Worm (Caenorhabditis elegans) whole organism, L3 larva: ENCODE data around the gene sru-4.
A peak's percentile ranks its signal among the peaks of the same experiment; 100 is the strongest.

Experiments used
- R02D3.7 ChIP-seq: fragments of 150-350 bp; optimal IDR thresholded peaks from 2 replicates; lab custom pipeline; 2014; ENCODE audit warnings: missing biosample characterization, missing genetic modification characterization
- aly-2 ChIP-seq: fragments of 150-350 bp; optimal IDR thresholded peaks from 2 replicates; lab custom pipeline; 2014; ENCODE audit warnings: missing biosample characterization, missing genetic modification characterization
- ama-1 ChIP-seq: fragments of 150-350 bp; optimal IDR thresholded peaks from 2 replicates; lab custom pipeline; 2018
- ceh-16 ChIP-seq: sonication (generic microtip); optimal IDR thresholded peaks from 2 replicates; lab custom pipeline; 2017; ENCODE audit warnings: missing biosample characterization, missing genetic modification characterization
- ceh-28 ChIP-seq: fragments of 150-350 bp; optimal IDR thresholded peaks from 2 replicates; lab custom pipeline; 2014; ENCODE audit warnings: missing biosample characterization, missing genetic modification reagents, missing genetic modification characterization
- ceh-9 ChIP-seq: sonication (generic microtip); optimal IDR thresholded peaks from 2 replicates; lab custom pipeline; 2018; ENCODE audit warnings: missing biosample characterization, missing genetic modification characterization
- daf-12 ChIP-seq: fragments of 150-350 bp; optimal IDR thresholded peaks from 2 replicates; lab custom pipeline; 2014; ENCODE audit warnings: missing biosample characterization, missing genetic modification reagents, missing genetic modification characterization
- egl-5 ChIP-seq: fragments of 150-350 bp; optimal IDR thresholded peaks from 2 replicates; lab custom pipeline; 2017; ENCODE audit warnings: missing biosample characterization, missing genetic modification reagents, missing genetic modification characterization, inconsistent platforms
- elt-1 ChIP-seq: fragments of 150-350 bp; optimal IDR thresholded peaks from 2 replicates; lab custom pipeline; 2014; ENCODE audit warnings: missing biosample characterization, missing genetic modification characterization
- elt-2 ChIP-seq: sonication (generic microtip); optimal IDR thresholded peaks from 2 replicates; lab custom pipeline; 2016; ENCODE audit warnings: missing genetic modification reagents, mild to moderate bottlenecking, missing genetic modification characterization, missing compliant biosample characterization
- eor-1 ChIP-seq, 2 experiments: fragments of 150-350 bp; optimal IDR thresholded peaks; 2 replicates each; lab custom pipeline; 2014 to 2018; ENCODE audit warnings: missing biosample characterization in 2 of 2, missing genetic modification characterization in 2 of 2
- fkh-2 ChIP-seq: fragments of 150-350 bp; optimal IDR thresholded peaks from 2 replicates; lab custom pipeline; 2014; ENCODE audit warnings: missing biosample characterization, missing genetic modification reagents, missing genetic modification characterization
- fos-1 ChIP-seq: fragments of 150-350 bp; optimal IDR thresholded peaks from 2 replicates; lab custom pipeline; 2014; ENCODE audit warnings: missing biosample characterization, missing genetic modification characterization
- hmg-11 ChIP-seq: sonication (generic microtip); optimal IDR thresholded peaks from 2 replicates; lab custom pipeline; 2016; ENCODE audit warnings: missing genetic modification characterization, missing compliant biosample characterization
- jun-1 ChIP-seq: fragments of 150-350 bp; optimal IDR thresholded peaks from 2 replicates; lab custom pipeline; 2014; ENCODE audit warnings: missing biosample characterization, missing genetic modification reagents, missing genetic modification characterization
- lin-15B ChIP-seq: fragments of 150-350 bp; optimal IDR thresholded peaks from 2 replicates; lab custom pipeline; 2014; ENCODE audit warnings: missing biosample characterization, missing genetic modification characterization
- lin-39 ChIP-seq: fragments of 150-350 bp; optimal IDR thresholded peaks from 2 replicates; lab custom pipeline; 2018; ENCODE audit warnings: missing biosample characterization, missing genetic modification reagents, missing genetic modification characterization
- lsy-12 ChIP-seq: sonication (generic microtip); optimal IDR thresholded peaks from 2 replicates; lab custom pipeline; 2016; ENCODE audit warnings: mild to moderate bottlenecking, missing genetic modification characterization, missing compliant biosample characterization
- mdl-1 ChIP-seq: fragments of 150-350 bp; optimal IDR thresholded peaks from 2 replicates; lab custom pipeline; 2014; ENCODE audit warnings: missing biosample characterization, missing genetic modification characterization
- mml-1 ChIP-seq: fragments of 150-350 bp; sonication (generic microtip); optimal IDR thresholded peaks from 3 replicates; lab custom pipeline; 2014; ENCODE audit warnings: missing biosample characterization, missing genetic modification characterization
- nfya-1 ChIP-seq: sonication (generic microtip); optimal IDR thresholded peaks from 2 replicates; lab custom pipeline; 2017; ENCODE audit warnings: missing genetic modification characterization, mild to moderate bottlenecking, missing compliant biosample characterization, antibody characterized with exemption, moderate library complexity; ENCODE audit not compliant: insufficient read depth
- nhr-11 ChIP-seq: fragments of 150-350 bp; optimal IDR thresholded peaks from 2 replicates; lab custom pipeline; 2014; ENCODE audit warnings: missing biosample characterization, missing genetic modification characterization
- nhr-23 ChIP-seq: fragments of 150-350 bp; optimal IDR thresholded peaks from 2 replicates; lab custom pipeline; 2014; ENCODE audit warnings: missing biosample characterization, missing genetic modification reagents, missing genetic modification characterization
- nhr-237 ChIP-seq: fragments of 150-350 bp; optimal IDR thresholded peaks from 2 replicates; lab custom pipeline; 2014; ENCODE audit warnings: missing biosample characterization, missing genetic modification characterization
- nhr-25 ChIP-seq: sonication (generic microtip); optimal IDR thresholded peaks from 2 replicates; lab custom pipeline; 2017; ENCODE audit warnings: missing biosample characterization, missing genetic modification characterization
- nhr-28 ChIP-seq: fragments of 150-350 bp; optimal IDR thresholded peaks from 2 replicates; lab custom pipeline; 2014; ENCODE audit warnings: missing biosample characterization, missing genetic modification characterization
- nhr-43 ChIP-seq: sonication (generic microtip); optimal IDR thresholded peaks from 2 replicates; lab custom pipeline; 2016; ENCODE audit warnings: mild to moderate bottlenecking, missing genetic modification characterization, missing compliant biosample characterization; ENCODE audit not compliant: poor library complexity, severe bottlenecking
- nhr-67 ChIP-seq: fragments of 150-350 bp; optimal IDR thresholded peaks from 2 replicates; lab custom pipeline; 2014; ENCODE audit warnings: missing biosample characterization, missing genetic modification characterization
- nhr-76 ChIP-seq: fragments of 150-350 bp; sonication (generic microtip); optimal IDR thresholded peaks from 5 replicates; lab custom pipeline; 2014; ENCODE audit warnings: missing biosample characterization, missing genetic modification characterization
- pqm-1 ChIP-seq: fragments of 150-350 bp; optimal IDR thresholded peaks from 2 replicates; lab custom pipeline; 2017; ENCODE audit warnings: missing biosample characterization, missing genetic modification characterization, inconsistent platforms
- skn-1 ChIP-seq: fragments of 150-350 bp; optimal IDR thresholded peaks from 2 replicates; lab custom pipeline; 2014; ENCODE audit warnings: missing biosample characterization, missing genetic modification characterization
- snpc-4 ChIP-seq: fragments of 150-350 bp; optimal IDR thresholded peaks from 2 replicates; lab custom pipeline; 2014; ENCODE audit warnings: missing biosample characterization, missing genetic modification characterization
- tbx-2 ChIP-seq: sonication (generic microtip); optimal IDR thresholded peaks from 2 replicates; lab custom pipeline; 2016; ENCODE audit warnings: mild to moderate bottlenecking, missing genetic modification characterization, missing compliant biosample characterization
- zag-1 ChIP-seq: fragments of 150-350 bp; optimal IDR thresholded peaks from 2 replicates; lab custom pipeline; 2014; ENCODE audit warnings: missing biosample characterization, missing genetic modification characterization
- ztf-11 ChIP-seq: fragments of 150-350 bp; optimal IDR thresholded peaks from 2 replicates; lab custom pipeline; 2014; ENCODE audit warnings: missing biosample characterization, missing genetic modification characterization
- ztf-4 ChIP-seq: fragments of 150-350 bp; optimal IDR thresholded peaks from 2 replicates; lab custom pipeline; 2014; ENCODE audit warnings: missing biosample characterization, missing genetic modification characterization

The sru-4 gene

DNA sequence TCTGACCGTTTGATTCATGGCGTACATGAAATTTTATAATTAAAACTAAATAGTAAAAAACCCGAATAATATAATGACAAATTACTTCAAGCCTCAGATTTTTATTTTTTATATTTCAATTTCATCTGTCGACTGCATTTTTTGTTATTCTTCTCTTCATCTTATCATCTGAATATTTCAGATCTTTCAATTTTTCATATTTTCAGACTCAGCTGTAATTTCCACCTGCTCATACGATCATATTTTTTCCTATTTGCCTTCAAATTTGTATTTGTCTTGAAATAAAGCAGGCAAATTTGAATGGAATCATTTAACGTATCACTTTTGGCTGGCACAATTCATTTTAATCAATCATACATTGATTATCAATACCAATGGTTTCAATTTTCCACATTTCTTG lies at the start of gene sru-4:
TSS of gene sru-4 (plus strand) at position 301 of the 400 bp plus-strand sequence.
- no peak for TF ChIP-seq eor-1 (tag; optimal IDR thresholded peaks at IDR 0.05; lab: Kevin White, UChicago)
- TF ChIP-seq, all 47 proteins: peak for 0

DNA sequence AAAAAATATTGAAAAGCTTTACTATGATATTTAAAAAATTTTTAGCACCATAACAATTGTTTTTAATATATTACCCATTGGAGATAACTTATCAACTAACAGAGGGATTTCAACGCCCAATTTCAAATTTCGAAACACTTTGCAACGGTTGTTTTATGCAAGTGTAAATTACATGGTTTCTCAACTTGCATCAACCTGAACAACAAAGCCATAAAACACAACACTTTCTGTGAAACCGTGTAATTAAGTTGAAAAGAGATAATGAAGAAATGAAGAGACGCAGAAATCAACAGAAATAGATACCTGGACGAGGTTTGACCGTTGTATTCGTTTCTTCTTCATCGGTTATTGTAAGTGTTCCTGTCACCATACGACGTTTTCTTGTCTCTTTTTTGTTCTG lies 47.8 kb upstream of the sru-4 start, which contains the start of gene cpin-1:
TSS of gene cpin-1 (plus strand) at position 301 of the 400 bp plus-strand sequence.
- TF ChIP-seq ceh-16 (tag; lab: Kevin White, UChicago), result no peak
- no peak for TF ChIP-seq nhr-23 (tag; lab: Kevin White, UChicago)
- peak; percentile 3 for TF ChIP-seq nhr-25 (tag; lab: Kevin White, UChicago)

DNA sequence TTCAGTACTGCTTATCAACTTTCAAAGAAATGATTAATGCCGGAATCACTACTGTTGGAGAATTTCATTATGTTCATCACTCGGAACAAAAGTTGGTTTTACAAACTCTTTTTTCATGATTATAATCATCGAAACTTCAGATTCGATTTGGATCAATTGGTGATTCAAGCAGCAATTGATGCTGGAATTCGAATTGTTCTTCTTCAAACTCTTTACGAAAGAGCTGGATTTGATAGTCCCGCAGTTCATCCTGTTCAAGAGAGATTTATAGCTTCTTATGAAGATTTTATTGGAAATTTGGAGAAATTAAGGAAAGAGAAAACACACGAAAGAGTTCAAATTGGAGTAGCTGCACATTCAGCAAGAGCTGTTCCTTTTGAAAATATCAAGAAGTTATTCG lies 46.4 kb upstream of the sru-4 start:
- no peak for TF ChIP-seq zag-1 (tag; lab: Kevin White, UChicago)
- no peak for TF ChIP-seq fkh-2 (tag; lab: Kevin White, UChicago)
- no peak for TF ChIP-seq snpc-4 (tag; lab: Kevin White, UChicago)
- TF ChIP-seq daf-12 (tag; lab: Kevin White, UChicago), result no peak
- no peak for TF ChIP-seq ztf-4
- no peak for TF ChIP-seq ama-1 (lab: Kevin White, UChicago)
- TF ChIP-seq ceh-9, result no peak
- TF ChIP-seq egl-5 (tag; lab: Kevin White, UChicago), result no peak

DNA sequence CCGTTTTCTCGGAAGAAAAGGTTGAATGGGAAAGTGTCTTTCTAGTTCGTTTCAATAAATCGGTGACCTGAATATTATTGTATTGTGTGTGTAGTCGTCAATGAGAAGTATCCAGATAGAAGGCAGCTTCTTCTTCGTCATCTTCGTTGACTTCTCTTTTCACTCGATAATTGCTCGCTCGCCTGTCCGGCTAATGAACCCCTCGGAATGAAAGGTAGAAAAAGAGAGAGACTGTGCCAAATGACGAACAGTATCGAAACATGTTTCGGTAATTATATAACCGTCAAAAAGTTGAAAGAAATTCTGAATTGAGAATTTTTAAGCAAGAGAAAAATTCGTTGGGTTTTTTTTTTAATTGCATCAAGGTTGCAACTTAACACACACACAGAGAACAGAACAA lies 40.8 kb upstream of the sru-4 start, which contains the start of gene cutl-17:
TSS of gene cutl-17 (minus strand) at position 101 of the 400 bp plus-strand sequence.
- no peak for TF ChIP-seq lin-39 (tag; lab: Kevin White, UChicago)
- TF ChIP-seq jun-1 (tag; lab: Kevin White, UChicago), result no peak
- TF ChIP-seq pqm-1 (tag; lab: Kevin White, UChicago), result no peak
- TF ChIP-seq ztf-4, result no peak
- TF ChIP-seq nhr-25 (tag; lab: Kevin White, UChicago), result no peak
- TF ChIP-seq snpc-4 (tag; lab: Kevin White, UChicago), result no peak
- TF ChIP-seq nhr-76 (tag; lab: Kevin White, UChicago), result no peak
- no peak for TF ChIP-seq nhr-23 (tag; lab: Kevin White, UChicago)
- no peak for TF ChIP-seq mml-1
- TF ChIP-seq nhr-43, result no peak
- TF ChIP-seq skn-1 (tag; lab: Kevin White, UChicago), result no peak
- no peak for TF ChIP-seq ceh-28 (tag; lab: Kevin White, UChicago)
- TF ChIP-seq daf-12 (tag; lab: Kevin White, UChicago), result no peak

DNA sequence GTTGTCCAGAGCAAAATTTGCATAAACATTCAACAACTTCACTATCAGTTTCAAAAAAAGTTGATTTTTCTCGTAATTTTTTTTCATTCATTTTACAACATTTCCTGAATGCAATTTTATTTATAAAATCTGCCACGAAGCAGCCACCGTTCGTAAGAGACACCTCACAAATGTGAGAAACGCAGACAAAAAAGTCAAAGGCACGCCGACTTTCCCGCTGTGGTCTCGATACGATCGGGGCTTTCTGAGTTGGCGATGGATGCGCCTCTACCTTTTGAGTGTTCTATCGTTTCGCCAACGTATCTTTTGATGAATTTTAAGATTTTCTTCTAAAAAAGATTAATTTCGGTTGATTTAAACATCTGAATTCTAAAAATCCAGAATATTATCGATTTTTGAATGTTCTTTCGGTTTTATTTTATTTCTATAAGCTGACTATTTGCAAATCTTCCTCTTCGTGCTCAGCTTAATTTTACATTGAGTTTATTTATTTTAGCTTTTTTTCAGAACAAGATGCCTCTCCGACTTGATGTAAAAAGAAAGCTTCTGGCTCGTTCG lies 38.9 kb upstream of the sru-4 start, which contains the start of gene copb-2:
TSS of gene copb-2 (plus strand) at position 508 of the 558 bp plus-strand sequence.
- TF ChIP-seq ceh-16 (tag; lab: Kevin White, UChicago) (no peak), elt-1 (tag; lab: Kevin White, UChicago) (no peak), nhr-23 (tag; lab: Kevin White, UChicago) (peak; percentile 57), mdl-1 (no peak), nhr-43 (no peak), snpc-4 (tag; lab: Kevin White, UChicago) (peak; percentile 85), ama-1 (lab: Kevin White, UChicago) (no peak), elt-2 (peak; percentile 43), ceh-28 (tag; lab: Kevin White, UChicago) (peak; percentile 50), aly-2 (tag; lab: Kevin White, UChicago) (no peak), R02D3.7 (tag; lab: Kevin White, UChicago) (no peak), skn-1 (tag; lab: Kevin White, UChicago) (no peak), zag-1 (tag; lab: Kevin White, UChicago) (no peak), lsy-12 (tag; lab: Kevin White, UChicago) (no peak), fos-1 (no peak), hmg-11 (tag; lab: Kevin White, UChicago) (peak; percentile 77), nhr-11 (tag; lab: Kevin White, UChicago) (no peak), nhr-237 (no peak), nhr-67 (no peak), ztf-11 (tag; lab: Kevin White, UChicago) (no peak), lin-15B (tag; lab: Kevin White, UChicago) (peak; percentile 74), nfya-1 (peak; percentile 78), nhr-28 (no peak), jun-1 (tag; lab: Kevin White, UChicago) (no peak), tbx-2 (no peak), egl-5 (tag; lab: Kevin White, UChicago) (peak; percentile 22), daf-12 (tag; lab: Kevin White, UChicago) (no peak)
